Worm (Caenorhabditis elegans) whole organism, mixed stage, embryonic: ENCODE data around the gene C16C4.17.

ENCODE experiments used
- ceh-39 ChIP-seq: fragments of 150-350 bp; optimal IDR thresholded peaks from 2 replicates; lab custom pipeline; 2014; ENCODE audit warnings: missing biosample characterization, missing genetic modification characterization
- ceh-43 ChIP-seq: fragments of 200-800 bp; sonication (Bioruptor generic); optimal IDR thresholded peaks from 2 replicates; lab custom pipeline; 2018; ENCODE audit warnings: mild to moderate bottlenecking, missing genetic modification characterization, moderate library complexity, missing compliant biosample characterization
- elt-1 ChIP-seq: sonication (generic microtip); optimal IDR thresholded peaks from 2 replicates; lab custom pipeline; 2017; ENCODE audit warnings: missing genetic modification characterization, mild to moderate bottlenecking, missing compliant biosample characterization, antibody characterized with exemption, moderate library complexity, borderline replicate concordance; ENCODE audit not compliant: insufficient read depth
- elt-3 ChIP-seq: fragments of 150-350 bp; optimal IDR thresholded peaks from 2 replicates; lab custom pipeline; 2014; ENCODE audit warnings: missing biosample characterization, missing genetic modification characterization
- flh-1 ChIP-seq: fragments of 200-800 bp; sonication (Bioruptor generic); optimal IDR thresholded peaks from 2 replicates; lab custom pipeline; 2018; ENCODE audit warnings: mild to moderate bottlenecking, missing genetic modification characterization, moderate library complexity, missing compliant biosample characterization
- lsy-2 ChIP-seq: fragments of 150-350 bp; optimal IDR thresholded peaks from 2 replicates; lab custom pipeline; 2014; ENCODE audit warnings: missing biosample characterization, missing genetic modification characterization
- nhr-28 ChIP-seq: fragments of 150-350 bp; optimal IDR thresholded peaks from 2 replicates; lab custom pipeline; 2014; ENCODE audit warnings: missing biosample characterization, missing genetic modification characterization
- unc-39 ChIP-seq: fragments of 150-350 bp; optimal IDR thresholded peaks from 2 replicates; lab custom pipeline; 2014; ENCODE audit warnings: missing biosample characterization, missing genetic modification characterization
- unc-62 ChIP-seq: fragments of 150-350 bp; optimal IDR thresholded peaks from 2 replicates; lab custom pipeline; 2014; ENCODE audit warnings: missing biosample characterization, missing genetic modification reagents, missing genetic modification characterization

DNA sequence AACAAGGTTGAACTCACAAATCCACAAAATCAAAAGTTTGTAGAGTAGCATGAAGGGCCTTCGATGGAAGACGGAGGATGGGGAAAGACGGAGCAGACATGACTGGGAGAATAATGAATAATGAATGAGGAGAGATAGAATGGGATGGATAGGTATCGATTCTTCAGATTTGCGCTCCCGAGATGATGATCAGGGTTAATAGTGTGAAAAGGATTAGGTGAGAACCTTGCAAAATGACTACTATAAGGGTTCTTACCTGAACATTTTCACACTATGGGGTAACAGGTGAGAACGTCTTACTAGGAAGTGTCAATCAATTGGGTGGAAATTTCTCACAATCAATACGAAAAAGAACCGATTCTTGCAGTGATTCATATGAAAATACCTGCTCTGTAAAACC is 14.1 kb upstream of the C16C4.17 start, which contains the start of gene fbxb-96:
- TF ChIP-seq nhr-28 (tag; lab: Kevin White, UChicago) (no peak), flh-1 (no peak), elt-3 (tag; lab: Kevin White, UChicago) (no peak), ceh-43 (GFP tag; lab: Kevin White, UChicago) (no peak), elt-1 (tag; lab: Kevin White, UChicago) (no peak), unc-62 (no peak), ceh-39 (tag; lab: Kevin White, UChicago) (no peak), lsy-2 (no peak), unc-39 (tag; lab: Kevin White, UChicago) (no peak)
